Worm (Caenorhabditis elegans): Measurements from ENCODE around the gene F32D8.14.

DNA sequence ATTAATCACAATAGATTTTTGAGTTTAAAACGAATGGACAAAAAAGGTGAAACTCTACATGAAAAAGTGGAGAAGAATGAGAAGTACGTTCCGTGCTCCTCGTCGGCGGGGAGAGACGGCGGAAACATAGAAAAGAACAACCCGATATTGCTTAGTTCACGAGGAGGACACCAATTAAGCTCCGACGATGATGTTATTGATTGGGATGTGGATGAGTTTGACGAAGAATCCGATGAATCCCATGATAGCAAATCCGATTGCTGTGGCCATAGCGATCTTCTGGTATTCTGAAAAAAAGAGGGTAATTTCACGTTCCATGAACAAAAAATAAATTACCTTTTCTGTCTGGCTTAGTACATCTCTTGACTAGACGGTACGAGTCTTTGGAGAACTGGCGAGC lies 2.1 kb upstream of the F32D8.14 start:
- TF ChIP-seq flt-1 (GFP tag; IDR thresholded peaks at IDR 0.05): no peak
- TF ChIP-seq B0310.2 (tag; optimal IDR thresholded peaks at IDR 0.05): no peak
- TF ChIP-seq ceh-13 (GFP tag; optimal IDR thresholded peaks at IDR 0.05): no peak
- TF ChIP-seq ets-7 (tag; optimal IDR thresholded peaks at IDR 0.05): no peak
- no peak for TF ChIP-seq ama-1 (optimal IDR thresholded peaks at IDR 0.05)
- TF ChIP-seq hnd-1 (tag; optimal IDR thresholded peaks at IDR 0.05): no peak
- no peak for TF ChIP-seq hmbx-1 (tag; optimal IDR thresholded peaks at IDR 0.05)
- no peak for TF ChIP-seq ceh-36 (tag; optimal IDR thresholded peaks at IDR 0.05)
- TF ChIP-seq tra-4 (tag; optimal IDR thresholded peaks at IDR 0.05): no peak
- TF ChIP-seq tbx-11 (GFP tag; IDR thresholded peaks at IDR 0.05): no peak
- TF ChIP-seq tbx-37 (GFP tag; conservative IDR thresholded peaks at IDR 0.05): no peak
- TF ChIP-seq F13C5.2 (tag; optimal IDR thresholded peaks at IDR 0.05): no peak
- TF ChIP-seq pes-1 (GFP tag; IDR thresholded peaks at IDR 0.05): no peak
